Worm (Caenorhabditis elegans) whole organism, L2 larva: Measurements from ENCODE around the gene plpr-1.

Source experiments
- C34F6.9 ChIP-seq: fragments of 150-350 bp; optimal IDR thresholded peaks from 2 replicates; lab custom pipeline; 2014; ENCODE audit warnings: missing biosample characterization, missing genetic modification characterization
- aly-2 ChIP-seq: fragments of 150-350 bp; optimal IDR thresholded peaks from 2 replicates; lab custom pipeline; 2014; ENCODE audit warnings: missing biosample characterization, missing genetic modification characterization
- blmp-1 ChIP-seq: sonication (generic microtip); optimal IDR thresholded peaks from 2 replicates; lab custom pipeline; 2017; ENCODE audit warnings: missing genetic modification characterization, mild to moderate bottlenecking, missing compliant biosample characterization, antibody characterized with exemption, moderate library complexity; ENCODE audit not compliant: insufficient read depth
- ceh-16 ChIP-seq: fragments of 150-350 bp; optimal IDR thresholded peaks from 2 replicates; lab custom pipeline; 2014; ENCODE audit warnings: missing biosample characterization, missing genetic modification characterization
- crh-2 ChIP-seq: sonication (generic microtip); optimal IDR thresholded peaks from 2 replicates; lab custom pipeline; 2017; ENCODE audit warnings: missing biosample characterization, missing genetic modification characterization
- egl-27 ChIP-seq: sonication (generic microtip); optimal IDR thresholded peaks from 3 replicates; lab custom pipeline; 2017; ENCODE audit warnings: missing biosample characterization, missing genetic modification reagents, missing genetic modification characterization
- lin-11 ChIP-seq: fragments of 150-350 bp; sonication (generic microtip); optimal IDR thresholded peaks from 2 replicates; lab custom pipeline; 2014; ENCODE audit warnings: missing biosample characterization, missing genetic modification characterization, inconsistent platforms, mixed read lengths
- lin-13 ChIP-seq: fragments of 150-350 bp; optimal IDR thresholded peaks from 2 replicates; lab custom pipeline; 2014; ENCODE audit warnings: missing biosample characterization, missing genetic modification reagents, missing genetic modification characterization
- lin-39 ChIP-seq: fragments of 150-350 bp; optimal IDR thresholded peaks from 2 replicates; lab custom pipeline; 2014; ENCODE audit warnings: missing biosample characterization, missing genetic modification reagents, missing genetic modification characterization
- lsy-2 ChIP-seq, 2 experiments: fragments of 150-350 bp in 1 of 2; sonication (generic microtip) in 1 of 2; optimal IDR thresholded peaks; 2 replicates each; lab custom pipeline; 2014 to 2017; ENCODE audit warnings: missing biosample characterization in 2 of 2, missing genetic modification characterization in 2 of 2
- mab-5 ChIP-seq: fragments of 150-350 bp; optimal IDR thresholded peaks from 2 replicates; lab custom pipeline; 2014; ENCODE audit warnings: missing biosample characterization, missing genetic modification characterization
- mbf-1 ChIP-seq: sonication (generic microtip); optimal IDR thresholded peaks from 2 replicates; lab custom pipeline; 2017; ENCODE audit warnings: missing biosample characterization, missing genetic modification characterization
- mdl-1 ChIP-seq, 2 experiments: fragments of 150-350 bp in 1 of 2; sonication (generic microtip) in 1 of 2; optimal IDR thresholded peaks; 2 replicates each; lab custom pipeline; 2017; ENCODE audit warnings: missing biosample characterization in 2 of 2, missing genetic modification characterization in 2 of 2
- nhr-11 ChIP-seq: fragments of 150-350 bp; optimal IDR thresholded peaks from 2 replicates; lab custom pipeline; 2014; ENCODE audit warnings: missing biosample characterization, missing genetic modification characterization
- nhr-12 ChIP-seq: fragments of 150-350 bp; optimal IDR thresholded peaks from 2 replicates; lab custom pipeline; 2014; ENCODE audit warnings: missing biosample characterization, missing genetic modification characterization
- nhr-21 ChIP-seq: fragments of 150-350 bp; optimal IDR thresholded peaks from 2 replicates; lab custom pipeline; 2014; ENCODE audit warnings: missing biosample characterization, missing genetic modification characterization
- nhr-25 ChIP-seq: fragments of 150-350 bp; sonication (generic microtip); optimal IDR thresholded peaks from 3 replicates; lab custom pipeline; 2014; ENCODE audit warnings: missing biosample characterization, missing genetic modification characterization
- nhr-6 ChIP-seq: fragments of 150-350 bp; optimal IDR thresholded peaks from 2 replicates; lab custom pipeline; 2014; ENCODE audit warnings: missing biosample characterization, missing genetic modification characterization
- nhr-77 ChIP-seq: fragments of 150-350 bp; optimal IDR thresholded peaks from 2 replicates; lab custom pipeline; 2014; ENCODE audit warnings: missing biosample characterization, missing genetic modification characterization
- peb-1 ChIP-seq: fragments of 150-350 bp; optimal IDR thresholded peaks from 2 replicates; lab custom pipeline; 2014; ENCODE audit warnings: missing biosample characterization, missing genetic modification characterization
- sem-4 ChIP-seq: fragments of 150-350 bp; optimal IDR thresholded peaks from 2 replicates; lab custom pipeline; 2014; ENCODE audit warnings: missing biosample characterization, missing genetic modification reagents, missing genetic modification characterization
- skn-1 ChIP-seq: sonication (generic microtip); optimal IDR thresholded peaks from 2 replicates; lab custom pipeline; 2017; ENCODE audit warnings: missing biosample characterization, missing genetic modification characterization
- sma-3 ChIP-seq: sonication (generic microtip); optimal IDR thresholded peaks from 2 replicates; lab custom pipeline; 2016; ENCODE audit warnings: missing genetic modification reagents, missing genetic modification characterization, missing compliant biosample characterization
- snpc-4 ChIP-seq: fragments of 150-350 bp; optimal IDR thresholded peaks from 2 replicates; lab custom pipeline; 2014; ENCODE audit warnings: missing biosample characterization, missing genetic modification characterization
- unc-55 ChIP-seq: fragments of 150-350 bp; sonication (generic microtip); optimal IDR thresholded peaks from 3 replicates; lab custom pipeline; 2014; ENCODE audit warnings: missing biosample characterization, missing genetic modification reagents, missing genetic modification characterization
- ztf-1 ChIP-seq: fragments of 200-800 bp; sonication (Bioruptor generic); conservative IDR thresholded peaks from 2 replicates; pipeline ENCODE4 v1.3.6; 2022; ENCODE audit warnings: missing genetic modification characterization, missing compliant biosample characterization
- ztf-11 ChIP-seq: sonication (generic microtip); optimal IDR thresholded peaks from 2 replicates; lab custom pipeline; 2017; ENCODE audit warnings: missing biosample characterization, missing genetic modification characterization
- ztf-4 ChIP-seq: fragments of 150-350 bp; optimal IDR thresholded peaks from 2 replicates; lab custom pipeline; 2014; ENCODE audit warnings: missing biosample characterization, missing genetic modification characterization

Gene plpr-1

ce11 chrII:11185728-11186127 is 36.4 kb upstream of the plpr-1 start, which contains the start of gene sfxn-1.2:
sfxn-1.2 (plus strand) TSS chrII:11186028.
- TF ChIP-seq egl-27 (tag; lab: Kevin White, UChicago) = no peak
- TF ChIP-seq nhr-21 (tag; lab: Kevin White, UChicago) = no peak
- TF ChIP-seq sma-3 = no peak
- no peak for TF ChIP-seq nhr-11 (tag; lab: Kevin White, UChicago)
- no peak for TF ChIP-seq peb-1 (tag; lab: Kevin White, UChicago)
- TF ChIP-seq ztf-1 (GFP tag; lab: Robert Waterston, UW) = no peak
- TF ChIP-seq nhr-25 (tag; lab: Kevin White, UChicago) = no peak
- TF ChIP-seq C34F6.9 (tag; lab: Kevin White, UChicago) = no peak
- no peak for TF ChIP-seq nhr-12 (tag; lab: Kevin White, UChicago)
- TF ChIP-seq ztf-4 (tag; lab: Kevin White, UChicago) = no peak
- no peak for TF ChIP-seq aly-2 (tag; lab: Kevin White, UChicago)
- TF ChIP-seq lsy-2 (tag; optimal IDR thresholded peaks at IDR 0.05; lab: Kevin White, UChicago) = no peak
- TF ChIP-seq blmp-1 = no peak
- no peak for TF ChIP-seq lin-39 (tag; lab: Kevin White, UChicago)
- TF ChIP-seq mab-5 (tag; lab: Kevin White, UChicago) = no peak

- TF ChIP-seq mdl-1 (tag; optimal IDR thresholded peaks at IDR 0.05; lab: Kevin White, UChicago) = no peak
- TF ChIP-seq mab-5 (tag; lab: Kevin White, UChicago) = peak; percentile 22
Measured at ce11 chrII:11188026-11188425, 34.1 kb upstream of the plpr-1 start, which contains the start of gene F37H8.5. F37H8.5 (plus strand) TSS chrII:11188206.

- TF ChIP-seq nhr-25 (tag; lab: Kevin White, UChicago) (peak; percentile 31), unc-55 (no peak), ceh-16 (tag; lab: Kevin White, UChicago) (peak; percentile 56), snpc-4 (tag; lab: Kevin White, UChicago) (no peak), peb-1 (tag; lab: Kevin White, UChicago) (no peak), mab-5 (tag; lab: Kevin White, UChicago) (no peak), nhr-21 (tag; lab: Kevin White, UChicago) (no peak), nhr-77 (tag; lab: Kevin White, UChicago) (no peak), lin-13 (no peak)
Measured at ce11 chrII:11192488-11192887, 29.6 kb upstream of the plpr-1 start.

- TF ChIP-seq nhr-25 (tag; lab: Kevin White, UChicago) (peak; percentile 1), skn-1 (tag; lab: Kevin White, UChicago) (no peak), nhr-6 (no peak), blmp-1 (peak; percentile 58), mab-5 (tag; lab: Kevin White, UChicago) (no peak)
Measured at ce11 chrII:11193523-11193922, 28.6 kb upstream of the plpr-1 start.

- TF ChIP-seq nhr-12 (tag; lab: Kevin White, UChicago) (no peak), sem-4 (tag; lab: Kevin White, UChicago) (no peak), C34F6.9 (tag; lab: Kevin White, UChicago) (no peak), nhr-25 (tag; lab: Kevin White, UChicago) (peak; percentile 47), skn-1 (tag; lab: Kevin White, UChicago) (no peak), mbf-1 (tag; lab: Kevin White, UChicago) (no peak), crh-2 (no peak), peb-1 (tag; lab: Kevin White, UChicago) (peak; percentile 64), blmp-1 (peak; percentile 44)
- TF ChIP-seq, all 48 proteins: peak for 3
Measured at ce11 chrII:11200234-11200755, 21.8 kb upstream of the plpr-1 start.

ce11 chrII:11202581-11203271 is 19.4 kb upstream of the plpr-1 start, which contains the start of gene srap-1:
srap-1 (plus strand) TSS chrII:11203221.
- TF ChIP-seq nhr-25 (tag; lab: Kevin White, UChicago) (peak; percentile 55), ztf-11 (tag; lab: Kevin White, UChicago) (no peak)

ce11 chrII:11204731-11205130 is 17.4 kb upstream of the plpr-1 start:
- peak; percentile 15 for TF ChIP-seq nhr-25 (tag; lab: Kevin White, UChicago)
- peak; percentile 17 for TF ChIP-seq sma-3
- TF ChIP-seq lin-11 (tag; lab: Kevin White, UChicago) = no peak
